Worm (Caenorhabditis elegans): Measurements from ENCODE around the gene str-112.

Gene str-112

ce11 chrV:7163477-7164114 lies 25.4 kb upstream of the str-112 start, which contains the start of gene ugt-41:
Gene ugt-41 (minus strand): TSS chrV:7163595.
- TF ChIP-seq C34F6.9 (tag; optimal IDR thresholded peaks at IDR 0.05) (no peak), sma-3 (GFP tag; optimal IDR thresholded peaks at IDR 0.05) (peak; percentile 3), mab-5 (tag; optimal IDR thresholded peaks at IDR 0.05) (no peak), nhr-77 (tag; optimal IDR thresholded peaks at IDR 0.05) (no peak), skn-1 (tag; optimal IDR thresholded peaks at IDR 0.05) (no peak), ZK546.5 (tag; optimal IDR thresholded peaks at IDR 0.05) (no peak), nhr-10 (tag; optimal IDR thresholded peaks at IDR 0.05) (no peak), sma-9 (GFP tag; optimal IDR thresholded peaks at IDR 0.05) (peak; percentile 34), sma-9 (tag; optimal IDR thresholded peaks at IDR 0.05) (no peak), blmp-1 (tag; optimal IDR thresholded peaks at IDR 0.05; ENCODE audit: insufficient read depth) (no peak), elt-1 (tag; optimal IDR thresholded peaks at IDR 0.05) (no peak), nhr-23 (tag; optimal IDR thresholded peaks at IDR 0.05) (no peak), nhr-21 (tag; optimal IDR thresholded peaks at IDR 0.05) (no peak), ztf-1 (GFP tag; conservative IDR thresholded peaks at IDR 0.05) (no peak)

- TF ChIP-seq peb-1 (tag; optimal IDR thresholded peaks at IDR 0.05) = no peak
- TF ChIP-seq egl-27 (tag; optimal IDR thresholded peaks at IDR 0.05) = no peak
- no peak for TF ChIP-seq nhr-129 (tag; optimal IDR thresholded peaks at IDR 0.05)
- TF ChIP-seq ztf-1 (GFP tag; conservative IDR thresholded peaks at IDR 0.05) = no peak
- no peak for TF ChIP-seq unc-39 (tag; optimal IDR thresholded peaks at IDR 0.05)
- TF ChIP-seq nhr-77 (tag; optimal IDR thresholded peaks at IDR 0.05) = no peak
- TF ChIP-seq nhr-21 (tag; optimal IDR thresholded peaks at IDR 0.05) = no peak
- no peak for TF ChIP-seq elt-1 (tag; optimal IDR thresholded peaks at IDR 0.05)
- TF ChIP-seq mdl-1 (tag; optimal IDR thresholded peaks at IDR 0.05) = no peak
- no peak for TF ChIP-seq elt-3 (tag; optimal IDR thresholded peaks at IDR 0.05)
These were observed 21.2 kb upstream of the str-112 start, which contains the start of gene str-204 for ce11 chrV:7159391-7159790. Gene str-204 (plus strand): TSS chrV:7159691.

ce11 chrV:7157089-7157488 lies 18.9 kb upstream of the str-112 start, which contains the start of gene ugt-39:
Gene ugt-39 (plus strand): TSS chrV:7157142.
- TF ChIP-seq nhr-21 (tag; optimal IDR thresholded peaks at IDR 0.05) = no peak
- TF ChIP-seq sma-3 (GFP tag; optimal IDR thresholded peaks at IDR 0.05) = peak; percentile 1
- TF ChIP-seq nhr-6 (tag; optimal IDR thresholded peaks at IDR 0.05) = no peak
- TF ChIP-seq sma-9 (GFP tag; optimal IDR thresholded peaks at IDR 0.05) = peak; percentile 51
- TF ChIP-seq sma-9 (tag; optimal IDR thresholded peaks at IDR 0.05) = no peak
- TF ChIP-seq aly-2 (tag; optimal IDR thresholded peaks at IDR 0.05) = no peak
- TF ChIP-seq ceh-82 (tag; optimal IDR thresholded peaks at IDR 0.05) = no peak
- TF ChIP-seq fos-1 (tag; optimal IDR thresholded peaks at IDR 0.05) = peak; percentile 58
- no peak for TF ChIP-seq ZK546.5 (tag; optimal IDR thresholded peaks at IDR 0.05)
- TF ChIP-seq nhr-237 (tag; optimal IDR thresholded peaks at IDR 0.05) = no peak
- no peak for TF ChIP-seq unc-62 (GFP tag; optimal IDR thresholded peaks at IDR 0.05)

- TF ChIP-seq nhr-21 (tag; optimal IDR thresholded peaks at IDR 0.05) (no peak), sma-3 (GFP tag; optimal IDR thresholded peaks at IDR 0.05) (no peak), nhr-10 (tag; optimal IDR thresholded peaks at IDR 0.05) (no peak), fos-1 (tag; optimal IDR thresholded peaks at IDR 0.05) (no peak), nhr-25 (tag; optimal IDR thresholded peaks at IDR 0.05) (no peak), lin-13 (GFP tag; optimal IDR thresholded peaks at IDR 0.05) (no peak), ceh-82 (tag; optimal IDR thresholded peaks at IDR 0.05) (no peak)
These were observed 17.9 kb upstream of the str-112 start, which contains the start of gene F10D2.10 for ce11 chrV:7156079-7156478. Gene F10D2.10 (minus strand): TSS chrV:7156179.

- no peak for TF ChIP-seq Y55F3AM.14 (GFP tag; optimal IDR thresholded peaks at IDR 0.05)
- no peak for TF ChIP-seq egl-27 (tag; optimal IDR thresholded peaks at IDR 0.05)
- TF ChIP-seq R02D3.7 (tag; optimal IDR thresholded peaks at IDR 0.05) = no peak
- TF ChIP-seq ztf-4 (tag; optimal IDR thresholded peaks at IDR 0.05) = no peak
- TF ChIP-seq ZK546.5 (tag; optimal IDR thresholded peaks at IDR 0.05) = no peak
- no peak for TF ChIP-seq ceh-16 (tag; optimal IDR thresholded peaks at IDR 0.05)
- TF ChIP-seq ceh-82 (tag; optimal IDR thresholded peaks at IDR 0.05) = no peak
- no peak for TF ChIP-seq ztf-1 (GFP tag; conservative IDR thresholded peaks at IDR 0.05)
- TF ChIP-seq unc-62 (GFP tag; optimal IDR thresholded peaks at IDR 0.05) = no peak
These were observed 14.8 kb upstream of the str-112 start, which contains the start of gene fat-7 for ce11 chrV:7153046-7153445. Gene fat-7 (minus strand): TSS chrV:7153146.
